Worm (Caenorhabditis elegans) whole organism, early embryonic: Measurements from ENCODE around the gene Y70C5A.4.

Experiments used
- B0310.2 ChIP-seq: sonication (generic microtip); optimal IDR thresholded peaks from 2 replicates; lab custom pipeline; 2016; ENCODE audit warnings: mild to moderate bottlenecking, missing genetic modification characterization, missing compliant biosample characterization
- aly-1 ChIP-seq: sonication (generic microtip); optimal IDR thresholded peaks from 2 replicates; lab custom pipeline; 2016; ENCODE audit warnings: missing genetic modification characterization, missing compliant biosample characterization
- ama-1 ChIP-seq: fragments of 150-350 bp; optimal IDR thresholded peaks from 2 replicates; lab custom pipeline; 2014
- ceh-13 ChIP-seq: fragments of 200-800 bp; sonication (Bioruptor generic); optimal IDR thresholded peaks from 2 replicates; lab custom pipeline; 2018; ENCODE audit warnings: mild to moderate bottlenecking, missing genetic modification characterization, missing compliant biosample characterization
- ceh-36 ChIP-seq: sonication (generic microtip); optimal IDR thresholded peaks from 2 replicates; lab custom pipeline; 2016; ENCODE audit warnings: missing genetic modification characterization, inconsistent platforms, missing compliant biosample characterization
- ets-7 ChIP-seq: sonication (generic microtip); optimal IDR thresholded peaks from 2 replicates; lab custom pipeline; 2016; ENCODE audit warnings: missing genotype, missing genetic modification characterization, missing compliant biosample characterization
- flt-1 ChIP-seq: fragments of 200-800 bp; sonication (Bioruptor generic); IDR thresholded peaks from 2 replicates; pipeline ENCODE4 v1.3.6; 2022; ENCODE audit warnings: missing genetic modification characterization, missing compliant biosample characterization
- hmbx-1 ChIP-seq: sonication (generic microtip); optimal IDR thresholded peaks from 2 replicates; lab custom pipeline; 2016; ENCODE audit warnings: mild to moderate bottlenecking, missing genetic modification characterization, missing compliant biosample characterization
- hmg-4 ChIP-seq: fragments of 200-800 bp; sonication (Bioruptor generic); optimal IDR thresholded peaks from 2 replicates; lab custom pipeline; 2018; ENCODE audit warnings: mild to moderate bottlenecking, missing genetic modification characterization, missing compliant biosample characterization
- pes-1 ChIP-seq: fragments of 200-800 bp; sonication (Bioruptor generic); IDR thresholded peaks from 2 replicates; pipeline ENCODE4 v1.3.6; 2022; ENCODE audit warnings: missing genetic modification reagents, missing genetic modification characterization, missing compliant biosample characterization
- scrt-1 ChIP-seq: fragments of 200-800 bp; sonication (Bioruptor generic); IDR thresholded peaks from 2 replicates; pipeline ENCODE4 v1.3.6; 2022; ENCODE audit warnings: missing genetic modification characterization, missing compliant biosample characterization
- sea-1 ChIP-seq: fragments of 200-800 bp; sonication (Bioruptor generic); conservative IDR thresholded peaks from 2 replicates; pipeline ENCODE4 v1.3.6; 2022; ENCODE audit warnings: missing genetic modification characterization, missing compliant biosample characterization
- tbx-11 ChIP-seq: fragments of 200-800 bp; sonication (Bioruptor generic); IDR thresholded peaks from 2 replicates; pipeline ENCODE4 v1.3.6; 2022; ENCODE audit warnings: missing genetic modification characterization, missing compliant biosample characterization
- tbx-37 ChIP-seq: fragments of 200-800 bp; sonication (Bioruptor generic); conservative IDR thresholded peaks from 2 replicates; pipeline ENCODE4 v1.3.6; 2022; ENCODE audit warnings: missing genetic modification reagents, missing genetic modification characterization, missing compliant biosample characterization

DNA sequence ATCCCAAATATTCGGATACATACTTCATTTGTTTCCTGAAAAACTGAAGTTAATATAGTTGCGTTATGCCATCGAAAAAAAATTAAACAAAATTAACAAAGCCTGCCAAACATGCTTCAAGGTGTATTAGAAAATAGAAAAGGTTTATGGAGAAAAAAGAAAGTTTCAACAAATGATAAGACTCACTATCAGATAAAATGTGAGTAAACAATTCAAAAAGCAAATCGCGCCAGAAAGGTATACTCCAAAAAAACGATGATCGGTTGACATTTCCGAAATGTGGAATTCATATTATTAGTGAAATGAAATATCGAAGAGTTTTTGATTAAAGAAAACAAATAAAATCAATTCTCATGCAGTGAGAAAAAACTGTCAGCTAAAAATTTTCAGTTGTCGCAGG, 3.3 kb downstream of the Y70C5A.4 start, which contains the start of gene Y70C5A.3:
- TF ChIP-seq ama-1 (lab: Kevin White, UChicago): no peak
- no peak for TF ChIP-seq ceh-13 (GFP tag; lab: Kevin White, UChicago)
- no peak for TF ChIP-seq sea-1 (GFP tag; lab: Robert Waterston, UW)
- TF ChIP-seq pes-1: no peak
- TF ChIP-seq B0310.2: no peak
- no peak for TF ChIP-seq aly-1
- no peak for TF ChIP-seq hmbx-1 (tag; lab: Kevin White, UChicago)
- TF ChIP-seq scrt-1 (GFP tag; lab: Robert Waterston, UW): no peak
- TF ChIP-seq tbx-37 (GFP tag; lab: Robert Waterston, UW): no peak
- no peak for TF ChIP-seq ceh-36
- TF ChIP-seq tbx-11 (GFP tag; lab: Robert Waterston, UW): no peak
- TF ChIP-seq hmg-4: no peak
- no peak for TF ChIP-seq flt-1
- TF ChIP-seq ets-7: no peak
